Worm (Caenorhabditis elegans): ENCODE measurements around the gene panl-2.

DNA sequence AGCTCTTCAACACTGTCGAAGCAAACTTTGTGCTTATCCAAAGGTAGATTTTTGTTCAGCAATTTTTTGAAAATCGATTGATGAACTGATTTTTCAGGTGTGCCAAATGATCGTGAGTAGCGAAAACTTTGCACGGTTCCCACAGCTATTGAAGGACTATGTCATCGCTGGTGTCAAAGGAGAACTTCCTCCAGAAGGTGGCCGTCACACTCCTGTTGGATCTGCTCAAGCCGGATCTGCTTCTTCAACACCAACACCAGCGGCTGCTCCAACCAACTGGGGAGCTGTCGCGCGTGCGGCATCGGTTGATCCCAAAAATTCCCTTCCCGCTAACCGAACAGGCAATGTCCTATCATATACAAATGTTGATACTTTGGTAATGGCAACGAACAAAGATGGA lies 14.6 kb downstream of the panl-2 start:
- TF ChIP-seq him-1 (tag; optimal IDR thresholded peaks at IDR 0.05) (no peak), mcd-1 (GFP tag; IDR thresholded peaks at IDR 0.05) (no peak), lir-1 (GFP tag; conservative IDR thresholded peaks at IDR 0.05) (no peak), F57C9.4 (tag; optimal IDR thresholded peaks at IDR 0.05) (no peak), lsl-1 (GFP tag; optimal IDR thresholded peaks at IDR 0.05) (no peak), dox-1 (GFP tag; IDR thresholded peaks at IDR 0.05) (no peak), nfya-1 (tag; optimal IDR thresholded peaks at IDR 0.05; ENCODE audit: borderline replicate concordance, insufficient read depth) (no peak), Y95B8A.8 (GFP tag; IDR thresholded peaks at IDR 0.05) (no peak), pha-4 (tag; optimal IDR thresholded peaks at IDR 0.05) (no peak), lin-26 (GFP tag; IDR thresholded peaks at IDR 0.05) (no peak), D2030.7 (GFP tag; IDR thresholded peaks at IDR 0.05) (no peak), nhr-120 (GFP tag; IDR thresholded peaks at IDR 0.05) (no peak), repo-1 (tag; optimal IDR thresholded peaks at IDR 0.05) (no peak), ztf-3 (GFP tag; optimal IDR thresholded peaks at IDR 0.05) (no peak)

All from whole organism, young adult.